Worm (Caenorhabditis elegans) whole organism, L2 larva: ENCODE results near the gene str-139.

ENCODE experiments used
- C34F6.9 ChIP-seq: fragments of 150-350 bp; optimal IDR thresholded peaks from 2 replicates; lab custom pipeline; 2014; ENCODE audit warnings: missing biosample characterization, missing genetic modification characterization
- F13H6.1 ChIP-seq: sonication (generic microtip); optimal IDR thresholded peaks from 2 replicates; lab custom pipeline; 2016; ENCODE audit warnings: missing genetic modification characterization, missing compliant biosample characterization
- R02D3.7 ChIP-seq: fragments of 150-350 bp; optimal IDR thresholded peaks from 2 replicates; lab custom pipeline; 2014; ENCODE audit warnings: missing biosample characterization, missing genetic modification characterization
- Y55F3AM.14 ChIP-seq: fragments of 200-800 bp; sonication (Bioruptor generic); optimal IDR thresholded peaks from 2 replicates; lab custom pipeline; 2018; ENCODE audit warnings: mild to moderate bottlenecking, missing genetic modification characterization, missing compliant biosample characterization
- ZK546.5 ChIP-seq: sonication (generic microtip); optimal IDR thresholded peaks from 2 replicates; lab custom pipeline; 2017; ENCODE audit warnings: missing biosample characterization, missing genetic modification characterization
- alr-1 ChIP-seq: fragments of 150-350 bp; optimal IDR thresholded peaks from 2 replicates; lab custom pipeline; 2014; ENCODE audit warnings: missing biosample characterization, missing genetic modification characterization
- aly-2 ChIP-seq: fragments of 150-350 bp; optimal IDR thresholded peaks from 2 replicates; lab custom pipeline; 2014; ENCODE audit warnings: missing biosample characterization, missing genetic modification characterization
- ama-1 ChIP-seq: fragments of 150-350 bp; optimal IDR thresholded peaks from 2 replicates; lab custom pipeline; 2018; ENCODE audit warnings: inconsistent platforms
- blmp-1 ChIP-seq: sonication (generic microtip); optimal IDR thresholded peaks from 2 replicates; lab custom pipeline; 2017; ENCODE audit warnings: missing genetic modification characterization, mild to moderate bottlenecking, missing compliant biosample characterization, antibody characterized with exemption, moderate library complexity; ENCODE audit not compliant: insufficient read depth
- ceh-16 ChIP-seq: fragments of 150-350 bp; optimal IDR thresholded peaks from 2 replicates; lab custom pipeline; 2014; ENCODE audit warnings: missing biosample characterization, missing genetic modification characterization
- ceh-82 ChIP-seq: fragments of 150-350 bp; optimal IDR thresholded peaks from 2 replicates; lab custom pipeline; 2014; ENCODE audit warnings: missing biosample characterization, missing genetic modification characterization
- crh-2 ChIP-seq: sonication (generic microtip); optimal IDR thresholded peaks from 2 replicates; lab custom pipeline; 2017; ENCODE audit warnings: missing biosample characterization, missing genetic modification characterization
- dmd-4 ChIP-seq: sonication (generic microtip); optimal IDR thresholded peaks from 2 replicates; lab custom pipeline; 2017; ENCODE audit warnings: missing biosample characterization, missing genetic modification characterization
- egl-27 ChIP-seq: sonication (generic microtip); optimal IDR thresholded peaks from 3 replicates; lab custom pipeline; 2017; ENCODE audit warnings: missing biosample characterization, missing genetic modification reagents, missing genetic modification characterization
- elt-1 ChIP-seq: fragments of 150-350 bp; optimal IDR thresholded peaks from 2 replicates; lab custom pipeline; 2014; ENCODE audit warnings: missing biosample characterization, missing genetic modification characterization
- elt-3 ChIP-seq: sonication (generic microtip); optimal IDR thresholded peaks from 2 replicates; lab custom pipeline; 2017; ENCODE audit warnings: missing biosample characterization, missing genetic modification characterization
- fos-1 ChIP-seq: fragments of 150-350 bp; optimal IDR thresholded peaks from 2 replicates; lab custom pipeline; 2014; ENCODE audit warnings: missing biosample characterization, missing genetic modification characterization
- gmeb-1 ChIP-seq: fragments of 150-350 bp; optimal IDR thresholded peaks from 2 replicates; lab custom pipeline; 2014; ENCODE audit warnings: missing biosample characterization, missing genetic modification characterization
- lin-13 ChIP-seq: fragments of 150-350 bp; optimal IDR thresholded peaks from 2 replicates; lab custom pipeline; 2014; ENCODE audit warnings: missing biosample characterization, missing genetic modification reagents, missing genetic modification characterization
- lin-39 ChIP-seq: fragments of 150-350 bp; optimal IDR thresholded peaks from 2 replicates; lab custom pipeline; 2014; ENCODE audit warnings: missing biosample characterization, missing genetic modification reagents, missing genetic modification characterization
- lsy-2 ChIP-seq, 2 experiments: fragments of 150-350 bp in 1 of 2; sonication (generic microtip) in 1 of 2; optimal IDR thresholded peaks; 2 replicates each; lab custom pipeline; 2014 to 2017; ENCODE audit warnings: missing biosample characterization in 2 of 2, missing genetic modification characterization in 2 of 2
- mab-5 ChIP-seq: fragments of 150-350 bp; optimal IDR thresholded peaks from 2 replicates; lab custom pipeline; 2014; ENCODE audit warnings: missing biosample characterization, missing genetic modification characterization
- mbf-1 ChIP-seq: sonication (generic microtip); optimal IDR thresholded peaks from 2 replicates; lab custom pipeline; 2017; ENCODE audit warnings: missing biosample characterization, missing genetic modification characterization
- mdl-1 ChIP-seq, 2 experiments: fragments of 150-350 bp in 1 of 2; sonication (generic microtip) in 1 of 2; optimal IDR thresholded peaks; 2 replicates each; lab custom pipeline; 2017; ENCODE audit warnings: missing biosample characterization in 2 of 2, missing genetic modification characterization in 2 of 2
- nhr-10 ChIP-seq: sonication (generic microtip); optimal IDR thresholded peaks from 2 replicates; lab custom pipeline; 2017; ENCODE audit warnings: missing biosample characterization, missing genetic modification characterization
- nhr-11 ChIP-seq: fragments of 150-350 bp; optimal IDR thresholded peaks from 2 replicates; lab custom pipeline; 2014; ENCODE audit warnings: missing biosample characterization, missing genetic modification characterization
- nhr-12 ChIP-seq: fragments of 150-350 bp; optimal IDR thresholded peaks from 2 replicates; lab custom pipeline; 2014; ENCODE audit warnings: missing biosample characterization, missing genetic modification characterization
- nhr-129 ChIP-seq: fragments of 150-350 bp; optimal IDR thresholded peaks from 2 replicates; lab custom pipeline; 2014; ENCODE audit warnings: missing biosample characterization, missing genetic modification characterization
- nhr-21 ChIP-seq: fragments of 150-350 bp; optimal IDR thresholded peaks from 2 replicates; lab custom pipeline; 2014; ENCODE audit warnings: missing biosample characterization, missing genetic modification characterization
- nhr-23 ChIP-seq: fragments of 150-350 bp; optimal IDR thresholded peaks from 2 replicates; lab custom pipeline; 2014; ENCODE audit warnings: missing biosample characterization, missing genetic modification reagents, missing genetic modification characterization
- nhr-25 ChIP-seq: fragments of 150-350 bp; sonication (generic microtip); optimal IDR thresholded peaks from 3 replicates; lab custom pipeline; 2014; ENCODE audit warnings: missing biosample characterization, missing genetic modification characterization
- nhr-6 ChIP-seq: fragments of 150-350 bp; optimal IDR thresholded peaks from 2 replicates; lab custom pipeline; 2014; ENCODE audit warnings: missing biosample characterization, missing genetic modification characterization
- nhr-77 ChIP-seq: fragments of 150-350 bp; optimal IDR thresholded peaks from 2 replicates; lab custom pipeline; 2014; ENCODE audit warnings: missing biosample characterization, missing genetic modification characterization
- peb-1 ChIP-seq: fragments of 150-350 bp; optimal IDR thresholded peaks from 2 replicates; lab custom pipeline; 2014; ENCODE audit warnings: missing biosample characterization, missing genetic modification characterization
- skn-1 ChIP-seq: sonication (generic microtip); optimal IDR thresholded peaks from 2 replicates; lab custom pipeline; 2017; ENCODE audit warnings: missing biosample characterization, missing genetic modification characterization
- sma-3 ChIP-seq: sonication (generic microtip); optimal IDR thresholded peaks from 2 replicates; lab custom pipeline; 2016; ENCODE audit warnings: missing genetic modification reagents, missing genetic modification characterization, missing compliant biosample characterization
- sma-9 ChIP-seq, 2 experiments: fragments of 150-350 bp in 1 of 2; sonication (generic microtip) in 1 of 2; optimal IDR thresholded peaks; 2 replicates each; lab custom pipeline; 2014 to 2016; ENCODE audit warnings: missing genetic modification characterization in 2 of 2, mild to moderate bottlenecking in 1 of 2, missing biosample characterization in 1 of 2, missing compliant biosample characterization in 1 of 2, missing genetic modification reagents in 1 of 2, moderate library complexity in 1 of 2
- snpc-4 ChIP-seq: fragments of 150-350 bp; optimal IDR thresholded peaks from 2 replicates; lab custom pipeline; 2014; ENCODE audit warnings: missing biosample characterization, missing genetic modification characterization
- unc-39 ChIP-seq: fragments of 150-350 bp; optimal IDR thresholded peaks from 2 replicates; lab custom pipeline; 2014; ENCODE audit warnings: missing biosample characterization, missing genetic modification characterization
- unc-55 ChIP-seq: fragments of 150-350 bp; sonication (generic microtip); optimal IDR thresholded peaks from 3 replicates; lab custom pipeline; 2014; ENCODE audit warnings: missing biosample characterization, missing genetic modification reagents, missing genetic modification characterization
- zag-1 ChIP-seq: fragments of 150-350 bp; optimal IDR thresholded peaks from 2 replicates; lab custom pipeline; 2014; ENCODE audit warnings: missing biosample characterization, missing genetic modification characterization
- ztf-11 ChIP-seq: sonication (generic microtip); optimal IDR thresholded peaks from 2 replicates; lab custom pipeline; 2017; ENCODE audit warnings: missing biosample characterization, missing genetic modification characterization

Gene str-139

ce11 chrV:8034811-8035210 lies 27.2 kb downstream of the str-139 start, which contains the start of gene algn-12:
Gene algn-12 (plus strand): TSS chrV:8035111.
- no peak for TF ChIP-seq gmeb-1 (tag; lab: Kevin White, UChicago)
- no peak for TF ChIP-seq ceh-16 (tag; lab: Kevin White, UChicago)
- no peak for TF ChIP-seq unc-55 (GFP tag; lab: Kevin White, UChicago)
- TF ChIP-seq mdl-1 (tag; optimal IDR thresholded peaks at IDR 0.05; lab: Kevin White, UChicago) = no peak
- TF ChIP-seq nhr-12 (tag; lab: Kevin White, UChicago) = no peak
- TF ChIP-seq blmp-1 (tag; lab: Kevin White, UChicago) = no peak
- TF ChIP-seq peb-1 (tag; lab: Kevin White, UChicago) = no peak
- no peak for TF ChIP-seq F13H6.1 (tag; lab: Kevin White, UChicago)
- no peak for TF ChIP-seq dmd-4 (tag; lab: Kevin White, UChicago)
- no peak for TF ChIP-seq nhr-6 (tag; lab: Kevin White, UChicago)
- TF ChIP-seq nhr-23 (tag; lab: Kevin White, UChicago) = no peak
- TF ChIP-seq ztf-11 (tag; lab: Kevin White, UChicago) = no peak
- no peak for TF ChIP-seq nhr-129 (tag; lab: Kevin White, UChicago)
- TF ChIP-seq nhr-11 (tag; lab: Kevin White, UChicago) = no peak
- TF ChIP-seq ceh-82 (tag; lab: Kevin White, UChicago) = no peak
- no peak for TF ChIP-seq Y55F3AM.14
- TF ChIP-seq, all 48 proteins: peak for 0

DNA sequence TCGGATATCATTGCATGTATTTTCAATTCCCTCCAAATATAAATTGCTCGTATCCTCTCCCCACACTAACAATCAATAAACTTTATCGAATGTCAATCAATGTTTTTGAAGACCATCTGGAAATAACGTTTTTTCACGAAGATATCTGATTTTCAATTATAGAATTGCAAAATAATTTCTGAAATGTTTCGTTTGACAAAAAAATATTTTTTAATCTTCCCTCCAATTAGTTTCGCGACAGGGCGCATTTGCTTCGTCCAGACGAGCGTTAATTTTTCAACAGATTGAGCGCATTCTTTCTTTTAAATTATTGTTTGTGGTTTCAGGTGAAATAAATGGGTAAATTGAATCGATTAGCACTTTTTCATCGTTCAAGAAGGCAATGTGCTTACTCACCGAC lies 30.9 kb downstream of the str-139 start, which contains the start of gene vars-1:
Gene vars-1, plus strand, starts transcription at position 291 of the 400 bp plus-strand sequence.
- TF ChIP-seq lin-13 (GFP tag; lab: Kevin White, UChicago) (peak; percentile 35), nhr-6 (tag; lab: Kevin White, UChicago) (no peak), C34F6.9 (tag; lab: Kevin White, UChicago) (peak; percentile 66), peb-1 (tag; lab: Kevin White, UChicago) (no peak), R02D3.7 (no peak), nhr-12 (tag; lab: Kevin White, UChicago) (no peak), nhr-129 (tag; lab: Kevin White, UChicago) (peak; percentile 13), nhr-25 (peak; percentile 29), zag-1 (tag; lab: Kevin White, UChicago) (no peak), lin-39 (no peak), mbf-1 (tag; lab: Kevin White, UChicago) (no peak), aly-2 (tag; lab: Kevin White, UChicago) (no peak), snpc-4 (tag; lab: Kevin White, UChicago) (no peak), blmp-1 (tag; lab: Kevin White, UChicago) (no peak), lsy-2 (tag; optimal IDR thresholded peaks at IDR 0.05; lab: Kevin White, UChicago) (peak in 1 of 2 experiments; percentile 76), alr-1 (tag; lab: Kevin White, UChicago) (no peak), ama-1 (lab: Kevin White, UChicago) (no peak), mab-5 (tag; lab: Kevin White, UChicago) (no peak), sma-9 (GFP tag; optimal IDR thresholded peaks at IDR 0.05; lab: Kevin White, UChicago) (peak; percentile 42), sma-9 (tag; optimal IDR thresholded peaks at IDR 0.05; lab: Kevin White, UChicago) (no peak), sma-3 (GFP tag; lab: Kevin White, UChicago) (peak; percentile 43), dmd-4 (tag; lab: Kevin White, UChicago) (no peak), ztf-11 (tag; lab: Kevin White, UChicago) (no peak), unc-39 (tag; lab: Kevin White, UChicago) (no peak), nhr-10 (tag; lab: Kevin White, UChicago) (no peak), nhr-77 (tag; lab: Kevin White, UChicago) (no peak), unc-55 (GFP tag; lab: Kevin White, UChicago) (peak; percentile 64), skn-1 (tag; lab: Kevin White, UChicago) (no peak), crh-2 (tag; lab: Kevin White, UChicago) (peak; percentile 50), egl-27 (tag; lab: Kevin White, UChicago) (peak; percentile 4), fos-1 (tag; lab: Kevin White, UChicago) (no peak), ZK546.5 (tag; lab: Kevin White, UChicago) (no peak), elt-3 (tag; lab: Kevin White, UChicago) (no peak), gmeb-1 (tag; lab: Kevin White, UChicago) (peak; percentile 97), nhr-11 (tag; lab: Kevin White, UChicago) (no peak), elt-1 (tag; lab: Kevin White, UChicago) (no peak), nhr-21 (peak; percentile 48)
